Worm (Caenorhabditis elegans) whole organism, L4 larva: ENCODE measurements around the gene Y66D12A.1.
A peak's percentile ranks its signal among the peaks of the same experiment; 100 is the strongest.

Experiments used
- F10B5.3 ChIP-seq: sonication (generic microtip); optimal IDR thresholded peaks from 2 replicates; lab custom pipeline; 2016; ENCODE audit warnings: mild to moderate bottlenecking, missing genetic modification characterization, missing compliant biosample characterization
- F26F4.8 ChIP-seq: fragments of 200-800 bp; sonication (Bioruptor generic); conservative IDR thresholded peaks from 2 replicates; pipeline ENCODE4 v1.3.6; 2022; ENCODE audit warnings: missing genetic modification characterization, missing compliant biosample characterization
- R02D3.7 ChIP-seq: fragments of 150-350 bp; sonication (generic microtip); optimal IDR thresholded peaks from 3 replicates; lab custom pipeline; 2014; ENCODE audit warnings: missing biosample characterization, missing genetic modification characterization
- T26A8.4 ChIP-seq: fragments of 200-800 bp; sonication (Bioruptor generic); IDR thresholded peaks from 2 replicates; pipeline ENCODE4 v1.3.6; 2022; ENCODE audit warnings: missing genetic modification characterization, missing compliant biosample characterization
- Y48G9A.11 ChIP-seq: fragments of 200-800 bp; sonication (Bioruptor generic); IDR thresholded peaks from 2 replicates; pipeline ENCODE4 v1.3.6; 2022; ENCODE audit warnings: missing genetic modification reagents, missing genetic modification characterization, missing compliant biosample characterization
- Y75B8A.6 ChIP-seq: fragments of 200-800 bp; sonication (Bioruptor generic); IDR thresholded peaks from 2 replicates; pipeline ENCODE4 v1.3.6; 2022; ENCODE audit warnings: missing genetic modification reagents, missing genetic modification characterization, missing compliant biosample characterization
- ZK546.5 ChIP-seq, 2 experiments: sonication (generic microtip); optimal IDR thresholded peaks; 2 replicates each; lab custom pipeline; 2017; ENCODE audit warnings: missing biosample characterization in 2 of 2, missing genetic modification characterization in 2 of 2
- aha-1 ChIP-seq: fragments of 150-350 bp; peaks from one replicate; lab custom pipeline; 2014; ENCODE audit warnings: missing biosample characterization, missing genetic modification characterization
- attf-4 ChIP-seq: sonication (generic microtip); optimal IDR thresholded peaks from 3 replicates; lab custom pipeline; 2017; ENCODE audit warnings: missing biosample characterization, missing genetic modification characterization
- ceh-28 ChIP-seq: fragments of 150-350 bp; optimal IDR thresholded peaks from 2 replicates; lab custom pipeline; 2014; ENCODE audit warnings: missing biosample characterization, missing genetic modification reagents, missing genetic modification characterization
- ces-1 ChIP-seq: fragments of 150-350 bp; sonication (generic microtip); optimal IDR thresholded peaks from 4 replicates; lab custom pipeline; 2014; ENCODE audit warnings: missing biosample characterization, missing genetic modification reagents, missing genetic modification characterization
- ctbp-1 ChIP-seq: fragments of 200-800 bp; sonication (Bioruptor generic); IDR thresholded peaks from 2 replicates; pipeline ENCODE4 v1.3.6; 2022; ENCODE audit warnings: missing genetic modification reagents, missing genetic modification characterization, missing compliant biosample characterization
- daf-19 ChIP-seq: fragments of 200-800 bp; sonication (Bioruptor generic); conservative IDR thresholded peaks from 2 replicates; pipeline ENCODE4 v1.3.6; 2022; ENCODE audit warnings: missing genetic modification characterization, missing compliant biosample characterization
- dmd-9 ChIP-seq: fragments of 200-800 bp; sonication (Bioruptor generic); IDR thresholded peaks from 2 replicates; pipeline ENCODE4 v1.3.6; 2022; ENCODE audit warnings: missing genetic modification reagents, missing genetic modification characterization, missing compliant biosample characterization
- egl-43 ChIP-seq: fragments of 200-800 bp; sonication (Bioruptor generic); IDR thresholded peaks from 2 replicates; pipeline ENCODE4 v1.3.6; 2022; ENCODE audit warnings: missing genetic modification reagents, missing genetic modification characterization, missing compliant biosample characterization
- fkh-10 ChIP-seq: fragments of 150-350 bp; optimal IDR thresholded peaks from 2 replicates; lab custom pipeline; 2014; ENCODE audit warnings: missing biosample characterization, missing genetic modification reagents, missing genetic modification characterization
- fos-1 ChIP-seq: fragments of 150-350 bp; optimal IDR thresholded peaks from 2 replicates; lab custom pipeline; 2014; ENCODE audit warnings: missing biosample characterization, missing genetic modification characterization
- hlh-30 ChIP-seq: sonication (generic microtip); optimal IDR thresholded peaks from 2 replicates; lab custom pipeline; 2017; ENCODE audit warnings: antibody characterized with exemption, mild to moderate bottlenecking, missing genetic modification characterization, missing compliant biosample characterization; ENCODE audit not compliant: insufficient read depth
- lim-7 ChIP-seq: fragments of 200-800 bp; sonication (Bioruptor generic); IDR thresholded peaks from 2 replicates; pipeline ENCODE4 v1.3.6; 2022; ENCODE audit warnings: missing genetic modification characterization, missing compliant biosample characterization
- lin-29 ChIP-seq: fragments of 200-800 bp; sonication (Bioruptor generic); IDR thresholded peaks from 2 replicates; pipeline ENCODE4 v1.3.6; 2022; ENCODE audit warnings: missing genetic modification reagents, missing genetic modification characterization, missing compliant biosample characterization
- lin-39 ChIP-seq: fragments of 150-350 bp; optimal IDR thresholded peaks from 2 replicates; lab custom pipeline; 2014; ENCODE audit warnings: missing biosample characterization, missing genetic modification reagents, missing genetic modification characterization
- madf-5 ChIP-seq, 2 experiments: fragments of 200-800 bp; sonication (Bioruptor generic); IDR thresholded peaks; 2 replicates each; pipeline ENCODE4 v1.3.6; 2022; ENCODE audit warnings: missing compliant biosample characterization in 2 of 2, missing genetic modification characterization in 2 of 2
- mdt-29 ChIP-seq: fragments of 200-800 bp; sonication (Bioruptor generic); IDR thresholded peaks from 2 replicates; pipeline ENCODE4 v1.3.6; 2022; ENCODE audit warnings: missing genetic modification reagents, missing genetic modification characterization, missing compliant biosample characterization
- mep-1 ChIP-seq: fragments of 150-350 bp; sonication (generic microtip); optimal IDR thresholded peaks from 3 replicates; lab custom pipeline; 2014; ENCODE audit warnings: missing biosample characterization, missing genetic modification characterization
- mxl-3 ChIP-seq: fragments of 200-800 bp; sonication (Bioruptor generic); optimal IDR thresholded peaks from 2 replicates; lab custom pipeline; 2018; ENCODE audit warnings: mild to moderate bottlenecking, missing genetic modification characterization, missing compliant biosample characterization
- nhr-10 ChIP-seq: fragments of 150-350 bp; optimal IDR thresholded peaks from 2 replicates; lab custom pipeline; 2014; ENCODE audit warnings: missing biosample characterization, missing genetic modification characterization
- nhr-11 ChIP-seq: fragments of 150-350 bp; optimal IDR thresholded peaks from 2 replicates; lab custom pipeline; 2014; ENCODE audit warnings: missing biosample characterization, missing genetic modification characterization
- nhr-237 ChIP-seq: sonication (generic microtip); optimal IDR thresholded peaks from 2 replicates; lab custom pipeline; 2017; ENCODE audit warnings: missing biosample characterization, missing genetic modification characterization
- pha-4 ChIP-seq, 2 experiments: fragments of 150-350 bp in 1 of 2; fragments of 200-800 bp in 1 of 2; sonication (Bioruptor generic) in 1 of 2; IDR thresholded peaks in 1 of 2; optimal IDR thresholded peaks in 1 of 2; 2 replicates each; pipeline versions ENCODE4 v1.3.6 to Lab custom; 2014 to 2022; ENCODE audit warnings: missing genetic modification characterization in 2 of 2, missing genetic modification reagents in 2 of 2, missing biosample characterization in 1 of 2, missing compliant biosample characterization in 1 of 2
- rbr-2 ChIP-seq: sonication (generic microtip); optimal IDR thresholded peaks from 2 replicates; lab custom pipeline; 2016; ENCODE audit warnings: missing genotype, missing genetic modification characterization, missing compliant biosample characterization
- set-16 ChIP-seq: fragments of 200-800 bp; sonication (Bioruptor generic); IDR thresholded peaks from 2 replicates; pipeline ENCODE4 v1.3.6; 2022; ENCODE audit warnings: missing genetic modification reagents, missing genetic modification characterization, missing compliant biosample characterization
- snpc-4 ChIP-seq: fragments of 150-350 bp; optimal IDR thresholded peaks from 2 replicates; lab custom pipeline; 2014; ENCODE audit warnings: missing biosample characterization, missing genetic modification characterization
- spr-3 ChIP-seq: fragments of 200-800 bp; sonication (Bioruptor generic); optimal IDR thresholded peaks from 2 replicates; lab custom pipeline; 2018; ENCODE audit warnings: mild to moderate bottlenecking, missing genetic modification characterization, missing compliant biosample characterization
- unc-130 ChIP-seq: sonication (generic microtip); optimal IDR thresholded peaks from 2 replicates; lab custom pipeline; 2016; ENCODE audit warnings: missing genetic modification reagents, missing genetic modification characterization, missing compliant biosample characterization
- unc-62 ChIP-seq, 3 experiments: fragments of 150-350 bp in 1 of 3; sonication (generic microtip); optimal IDR thresholded peaks in 2 of 3; peaks in 1 of 3; 1 replicate in 1 of 3; 2 replicates in 2 of 3; lab custom pipeline; 2014 to 2017; ENCODE audit warnings: missing biosample characterization in 3 of 3, missing genetic modification characterization in 3 of 3, missing genetic modification reagents in 3 of 3, missing genotype in 1 of 3
- vab-7 ChIP-seq: fragments of 200-800 bp; sonication (Bioruptor generic); IDR thresholded peaks from 2 replicates; pipeline ENCODE4 v1.3.6; 2022; ENCODE audit warnings: missing genetic modification reagents, missing genetic modification characterization, missing compliant biosample characterization
- zip-2 ChIP-seq: fragments of 150-350 bp; optimal IDR thresholded peaks from 2 replicates; lab custom pipeline; 2014; ENCODE audit warnings: missing biosample characterization, missing genetic modification characterization

Y66D12A.1 gene

DNA sequence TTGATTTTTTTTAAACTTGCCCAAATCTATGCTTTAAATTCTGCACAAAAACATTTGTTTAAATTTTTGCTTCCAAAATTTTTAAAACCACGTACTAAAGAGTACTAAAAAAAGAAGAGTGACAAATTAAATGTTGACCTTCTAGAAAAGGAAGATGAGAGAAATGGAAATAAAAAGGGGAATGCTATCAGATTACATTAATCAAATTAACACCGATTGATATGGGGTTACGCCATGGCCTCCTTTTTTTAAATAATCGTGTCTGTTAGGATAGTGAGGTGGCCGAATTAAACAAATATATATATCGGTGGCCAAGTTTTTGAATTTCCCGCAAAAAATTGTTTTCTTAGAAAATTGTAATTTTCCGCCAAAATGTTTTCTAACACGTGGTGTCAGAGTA is 24.4 kb downstream of the Y66D12A.1 start:
- TF ChIP-seq mxl-3 (GFP tag; lab: Kevin White, UChicago) (no peak), nhr-10 (tag; lab: Kevin White, UChicago) (no peak), ctbp-1 (no peak), unc-130 (GFP tag; lab: Kevin White, UChicago) (no peak), spr-3 (no peak), F26F4.8 (GFP tag; lab: Robert Waterston, UW) (no peak), pha-4 (GFP tag; IDR thresholded peaks at IDR 0.05; lab: Robert Waterston, UW) (no peak), pha-4 (tag; optimal IDR thresholded peaks at IDR 0.05; lab: Kevin White, UChicago) (no peak), attf-4 (tag; lab: Kevin White, UChicago) (no peak), fos-1 (no peak), ceh-28 (tag; lab: Kevin White, UChicago) (no peak)

DNA sequence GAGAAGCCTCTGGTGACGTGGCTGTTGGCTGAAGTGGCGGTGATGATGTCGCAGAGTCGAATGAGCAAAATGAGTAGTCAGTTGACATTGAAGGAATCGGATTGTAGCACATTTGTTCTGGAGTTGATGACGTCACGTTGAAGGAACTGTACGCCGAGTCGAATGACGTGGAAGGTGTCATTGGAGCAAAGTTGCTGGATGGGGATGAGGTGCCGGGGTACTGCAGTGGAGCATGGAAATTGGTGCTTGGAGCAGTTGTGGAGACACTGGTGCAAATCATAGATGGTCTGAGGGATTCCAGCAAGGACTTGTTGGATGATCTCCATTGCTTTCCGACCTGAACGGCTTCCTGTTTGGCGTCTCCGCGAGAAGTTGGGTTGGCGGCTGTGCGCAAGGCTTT is 25.5 kb downstream of the Y66D12A.1 start:
- TF ChIP-seq snpc-4 (tag; lab: Kevin White, UChicago) (no peak), F10B5.3 (tag; lab: Kevin White, UChicago) (no peak), unc-62 (GFP tag; optimal IDR thresholded peaks at IDR 0.05 in 1 of 2; lab: Kevin White, UChicago) (peak in 1 of 2 experiments; percentile 53), unc-62 (tag; optimal IDR thresholded peaks at IDR 0.05; lab: Kevin White, UChicago) (no peak), set-16 (GFP tag; lab: Robert Waterston, UW) (peak; percentile 20; the same call in 1 of the 2 replicates), F26F4.8 (GFP tag; lab: Robert Waterston, UW) (0 out of 2 replicates have a peak, but pooled peaks have one; percentile 59), dmd-9 (GFP tag; lab: Robert Waterston, UW) (0 out of 2 replicates have a peak, but pooled peaks have one; percentile 12), aha-1 (peak; percentile 68)

DNA sequence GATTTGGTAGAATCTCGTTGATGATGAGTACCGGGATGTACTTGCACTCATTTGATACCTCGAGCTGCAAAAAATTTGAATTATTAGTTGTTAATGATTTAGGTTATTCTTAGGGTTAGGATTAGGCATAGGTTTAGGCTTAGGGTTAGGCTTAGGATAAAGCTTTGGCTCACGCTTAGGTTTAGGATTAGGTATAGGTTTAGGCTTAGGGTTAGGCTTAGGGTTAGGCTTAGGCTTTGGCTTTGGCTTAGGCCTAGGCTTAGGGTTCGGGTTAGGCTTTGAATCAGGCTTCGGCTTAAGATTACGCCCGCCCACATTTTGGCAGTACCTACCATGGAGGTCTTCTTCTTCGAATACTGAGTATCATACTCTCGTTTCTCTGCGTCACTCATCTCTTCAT is 27.0 kb downstream of the Y66D12A.1 start:
- no peak for TF ChIP-seq egl-43 (GFP tag; lab: Robert Waterston, UW)
- TF ChIP-seq Y75B8A.6 = no peak
- no peak for TF ChIP-seq T26A8.4
- no peak for TF ChIP-seq zip-2 (tag; lab: Kevin White, UChicago)
- no peak for TF ChIP-seq ZK546.5 (tag; optimal IDR thresholded peaks at IDR 0.05; lab: Kevin White, UChicago)
- no peak for TF ChIP-seq lin-39 (tag; lab: Kevin White, UChicago)
- TF ChIP-seq nhr-11 (tag; lab: Kevin White, UChicago) = no peak
- TF ChIP-seq vab-7 = no peak

DNA sequence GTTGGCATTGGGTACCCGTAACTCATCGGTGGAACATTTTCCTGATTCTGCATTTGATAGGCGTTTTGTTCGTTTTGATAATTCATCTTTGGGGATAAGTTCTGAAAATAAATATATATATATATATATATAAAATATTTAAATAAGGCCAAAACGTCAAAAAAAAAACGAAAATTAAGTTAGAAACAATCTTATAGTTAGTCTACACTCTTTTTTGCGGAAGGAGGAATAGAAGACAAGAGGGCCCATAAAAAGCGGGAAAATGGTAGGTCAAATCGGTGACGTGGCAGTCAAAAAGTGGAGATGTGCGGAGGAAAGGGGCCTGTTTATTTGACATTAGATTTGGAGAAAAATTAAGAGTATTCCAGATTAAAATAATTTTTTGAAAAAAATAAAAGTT is 28.8 kb downstream of the Y66D12A.1 start, which contains the start of gene tbx-33:
Gene tbx-33, minus strand, starts transcription at position 101 of the 400 bp plus-strand sequence.
- no peak for TF ChIP-seq ceh-28 (tag; lab: Kevin White, UChicago)
- peak in 1 of 2 experiments; percentile 10 for TF ChIP-seq unc-62 (GFP tag; optimal IDR thresholded peaks at IDR 0.05 in 1 of 2; lab: Kevin White, UChicago)
- TF ChIP-seq unc-62 (tag; optimal IDR thresholded peaks at IDR 0.05; lab: Kevin White, UChicago) = no peak
- no peak for TF ChIP-seq rbr-2 (tag; lab: Kevin White, UChicago)

DNA sequence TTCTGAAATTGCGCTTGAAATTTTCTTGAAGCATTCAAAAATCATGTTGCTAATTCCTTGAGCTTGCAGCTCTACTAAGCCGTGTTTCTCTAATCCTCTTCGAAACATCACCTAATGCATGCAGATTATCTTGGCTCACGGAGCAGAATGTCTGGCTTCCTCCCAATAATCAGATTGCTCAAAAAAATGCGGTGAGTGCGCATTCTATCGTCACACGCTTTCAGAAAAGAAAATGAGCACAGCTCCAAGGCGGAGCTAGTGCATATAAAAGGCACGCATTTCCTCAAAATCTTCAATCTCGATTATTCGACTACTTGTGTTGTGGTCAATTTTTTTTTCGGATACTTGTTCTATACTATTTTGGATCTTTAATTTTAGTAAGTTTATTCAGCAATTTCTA is 33.4 kb downstream of the Y66D12A.1 start:
- TF ChIP-seq mep-1 (tag; lab: Kevin White, UChicago) (no peak), hlh-30 (tag; lab: Kevin White, UChicago) (peak; percentile 1), nhr-10 (tag; lab: Kevin White, UChicago) (no peak), ctbp-1 (0 out of 2 replicates have a peak, but pooled peaks have one; percentile 39), fkh-10 (GFP tag; lab: Kevin White, UChicago) (peak; percentile 31), rbr-2 (tag; lab: Kevin White, UChicago) (peak; percentile 9), ces-1 (GFP tag; lab: Kevin White, UChicago) (peak; percentile 37), lim-7 (no peak), mdt-29 (GFP tag; lab: Robert Waterston, UW) (no peak), T26A8.4 (no peak), lin-29 (GFP tag; lab: Robert Waterston, UW) (no peak), R02D3.7 (no peak), madf-5 (GFP tag; IDR thresholded peaks at IDR 0.05; lab: Robert Waterston, UW) (no peak), Y48G9A.11 (no peak), nhr-237 (tag; lab: Kevin White, UChicago) (no peak), daf-19 (GFP tag; lab: Robert Waterston, UW) (no peak), dmd-9 (GFP tag; lab: Robert Waterston, UW) (0 out of 2 replicates have a peak, but pooled peaks have one; percentile 23), attf-4 (tag; lab: Kevin White, UChicago) (no peak)
